Worm (Caenorhabditis elegans): Measurements from ENCODE around the gene srx-9.
"Not testable (repeated sequence)": the region's sequence is repeated elsewhere in the genome, so short reads cannot be mapped to it uniquely, and the experiment has no call there.

DNA sequence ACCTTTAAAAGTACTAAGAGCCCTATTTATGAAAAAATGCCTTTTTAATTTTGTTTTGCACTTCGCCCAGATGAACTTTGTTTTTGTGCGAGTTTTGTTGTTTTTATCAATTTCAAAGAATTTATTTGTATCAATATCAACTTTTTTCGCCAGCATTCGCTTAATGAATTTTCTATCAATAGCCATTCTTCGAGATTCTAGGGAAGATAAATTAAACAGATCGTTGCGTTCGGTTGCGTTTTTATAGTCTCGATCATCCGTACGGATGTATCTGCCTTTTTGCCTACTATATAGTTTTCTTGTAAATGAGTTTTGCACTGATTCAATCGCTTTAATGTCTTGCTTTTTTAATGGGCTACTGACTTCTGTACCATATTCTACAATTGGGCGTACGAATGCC is 49.8 kb downstream of the srx-9 start, which contains the start of gene nhr-147:
- not testable (repeated sequence) for TF ChIP-seq pha-4 (tag; optimal IDR thresholded peaks at IDR 0.05); T23F11.4 (GFP tag; optimal IDR thresholded peaks at IDR 0.05); ceh-6 (GFP tag; optimal IDR thresholded peaks at IDR 0.05); lim-6 (tag; optimal IDR thresholded peaks at IDR 0.05); hlh-6 (tag; optimal IDR thresholded peaks at IDR 0.05); ceh-19 (GFP tag; optimal IDR thresholded peaks at IDR 0.05); ama-1 (optimal IDR thresholded peaks at IDR 0.05)
